Worm (Caenorhabditis elegans): ENCODE data around the gene lbp-3.

Gene lbp-3

DNA sequence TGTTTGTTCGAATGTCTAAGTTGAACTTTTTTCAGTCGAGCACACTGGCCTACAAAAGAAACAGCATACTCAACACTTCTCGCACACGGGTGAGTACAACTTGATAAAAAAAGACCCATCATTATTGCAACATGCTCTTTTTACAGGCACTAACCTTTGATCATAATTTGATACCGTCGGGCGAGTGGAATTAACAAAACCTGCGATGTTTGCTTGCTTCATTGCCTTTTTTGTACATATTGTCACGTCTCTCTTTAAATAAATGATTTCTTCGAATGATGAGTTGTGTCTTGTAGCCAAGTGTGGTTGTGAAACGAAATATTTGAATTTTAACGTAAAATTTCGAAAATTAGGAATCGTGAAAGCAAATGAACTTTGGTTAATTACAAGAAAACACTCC, 28.3 kb downstream of the lbp-3 start:
- TF ChIP-seq nhr-80 (tag; optimal IDR thresholded peaks at IDR 0.05) (peak; percentile 72), hmg-1.2 (GFP tag; IDR thresholded peaks at IDR 0.05) (no peak), zim-3 (tag; optimal IDR thresholded peaks at IDR 0.05) (no peak), tbp1 (GFP tag; optimal IDR thresholded peaks at IDR 0.05) (no peak), bed-1 (GFP tag; IDR thresholded peaks at IDR 0.05) (no peak), F55B11.4 (tag; optimal IDR thresholded peaks at IDR 0.05; ENCODE audit: borderline replicate concordance, insufficient read depth) (no peak)

DNA sequence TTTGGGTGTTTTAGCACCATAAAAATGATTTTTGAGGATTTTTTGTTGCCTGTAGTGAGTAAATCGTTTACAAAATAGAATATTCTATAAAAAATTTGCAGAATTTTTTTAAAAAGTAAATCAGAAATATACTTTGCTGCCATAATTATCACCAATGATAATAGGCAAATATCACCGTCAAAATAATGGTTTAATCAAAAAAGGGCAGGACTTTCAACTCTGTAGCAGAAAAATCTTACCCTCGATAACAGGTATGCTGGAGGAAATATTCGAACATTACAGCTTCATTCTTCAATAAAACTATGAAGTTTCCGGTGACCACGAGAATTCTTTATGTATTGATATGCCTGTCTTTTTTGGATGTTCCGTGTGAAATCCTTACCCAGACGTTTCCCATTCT, 32.0 kb downstream of the lbp-3 start, which contains the start of gene K09C4.4:
Gene K09C4.4, plus strand, starts transcription at position 301 of the 400 bp plus-strand sequence.
- TF ChIP-seq lin-40 (tag; optimal IDR thresholded peaks at IDR 0.05) (no peak), attf-6 (GFP tag; IDR thresholded peaks at IDR 0.05) (no peak), ceh-40 (GFP tag; IDR thresholded peaks at IDR 0.05) (no peak), Y56A3A.18 (GFP tag; IDR thresholded peaks at IDR 0.05) (no peak), F57A8.1 (GFP tag; optimal IDR thresholded peaks at IDR 0.05) (no peak), lag-1 (GFP tag; IDR thresholded peaks at IDR 0.05) (no peak), pha-4 (tag; optimal IDR thresholded peaks at IDR 0.05) (no peak), hrde-1 (tag; optimal IDR thresholded peaks at IDR 0.05; ENCODE audit: borderline replicate concordance) (no peak), nhr-120 (GFP tag; IDR thresholded peaks at IDR 0.05) (no peak), nhr-179 (tag; optimal IDR thresholded peaks at IDR 0.05) (no peak), ceh-79 (tag; optimal IDR thresholded peaks at IDR 0.05) (no peak), atf-7 (tag; optimal IDR thresholded peaks at IDR 0.05) (no peak), lin-54 (GFP tag; optimal IDR thresholded peaks at IDR 0.05) (no peak), lin-35 (GFP tag; optimal IDR thresholded peaks at IDR 0.05) (no peak), F55B11.4 (tag; optimal IDR thresholded peaks at IDR 0.05; ENCODE audit: borderline replicate concordance, insufficient read depth) (no peak), F22D6.2 (tag; optimal IDR thresholded peaks at IDR 0.05) (no peak)

DNA sequence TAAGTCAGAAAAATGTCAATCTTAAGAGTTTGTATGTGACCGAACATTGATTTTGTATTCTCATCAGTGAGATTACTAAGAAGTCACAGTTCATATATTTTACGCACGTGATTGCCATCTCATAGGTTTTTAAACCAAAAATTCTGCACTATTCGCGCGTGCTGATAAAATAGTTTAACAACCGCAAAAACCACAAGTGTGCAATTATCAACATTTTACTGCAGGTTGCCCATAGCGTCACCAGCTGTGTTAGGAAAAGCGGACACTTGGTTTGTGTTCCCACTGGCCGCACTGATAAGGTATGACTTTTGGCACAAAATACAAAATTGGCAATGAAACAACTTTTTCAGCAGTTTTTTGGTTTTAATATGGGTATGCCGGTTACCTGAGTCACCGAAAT, 33.0 kb downstream of the lbp-3 start:
- TF ChIP-seq K12H6.12 (tag; optimal IDR thresholded peaks at IDR 0.05) (no peak), Y95B8A.8 (GFP tag; IDR thresholded peaks at IDR 0.05) (no peak), F23B12.7 (tag; optimal IDR thresholded peaks at IDR 0.05; ENCODE audit: insufficient read depth) (no peak), snpc-1.3 (tag; optimal IDR thresholded peaks at IDR 0.05; ENCODE audit: insufficient read depth) (no peak), sea-2 (GFP tag; IDR thresholded peaks at IDR 0.05) (no peak), ceh-27 (GFP tag; optimal IDR thresholded peaks at IDR 0.05) (no peak), atf-7 (tag; optimal IDR thresholded peaks at IDR 0.05) (peak; percentile 93), ceh-91 (GFP tag; IDR thresholded peaks at IDR 0.05) (no peak), B0019.2 (GFP tag; conservative IDR thresholded peaks at IDR 0.05) (no peak), attf-5 (GFP tag; optimal IDR thresholded peaks at IDR 0.05) (no peak), B0336.3 (GFP tag; IDR thresholded peaks at IDR 0.05) (peak; percentile 70; the same call in 1 of the 2 replicates), repo-1 (tag; optimal IDR thresholded peaks at IDR 0.05) (no peak), F33H1.4 (GFP tag; IDR thresholded peaks at IDR 0.05) (no peak), F22D6.2 (tag; optimal IDR thresholded peaks at IDR 0.05) (peak; percentile 74), mcd-1 (GFP tag; IDR thresholded peaks at IDR 0.05) (no peak), sptf-2 (GFP tag; optimal IDR thresholded peaks at IDR 0.05) (no peak), nfya-2 (GFP tag; IDR thresholded peaks at IDR 0.05) (no peak), unc-62 (GFP tag; optimal IDR thresholded peaks at IDR 0.05) (peak; percentile 31), attf-6 (GFP tag; IDR thresholded peaks at IDR 0.05) (no peak), dpff-1 (tag; optimal IDR thresholded peaks at IDR 0.05) (no peak), mel-28 (tag; optimal IDR thresholded peaks at IDR 0.05; ENCODE audit: borderline replicate concordance) (no peak), F57C9.4 (tag; optimal IDR thresholded peaks at IDR 0.05) (no peak), madf-3 (GFP tag; IDR thresholded peaks at IDR 0.05) (no peak), Y56A3A.18 (GFP tag; IDR thresholded peaks at IDR 0.05) (no peak), nhr-90 (tag; optimal IDR thresholded peaks at IDR 0.05) (peak; percentile 48), pbrm-1 (GFP tag; IDR thresholded peaks at IDR 0.05) (no peak), ceh-40 (GFP tag; IDR thresholded peaks at IDR 0.05) (no peak), Y53F4B.3 (GFP tag; IDR thresholded peaks at IDR 0.05) (no peak), F57A8.1 (GFP tag; optimal IDR thresholded peaks at IDR 0.05) (no peak), ztf-18 (tag; optimal IDR thresholded peaks at IDR 0.05) (no peak), nfya-1 (tag; optimal IDR thresholded peaks at IDR 0.05; ENCODE audit: borderline replicate concordance, insufficient read depth) (no peak)

Data from whole organism, young adult.